Worm (Caenorhabditis elegans) whole organism, young adult: Measurements from ENCODE around the gene Y53G8AR.1.
A peak's percentile ranks its signal among the peaks of the same experiment; 100 is the strongest.

Source experiments
- B0336.3 ChIP-seq: fragments of 200-800 bp; sonication (Bioruptor generic); IDR thresholded peaks from 2 replicates; pipeline ENCODE4 v1.3.6; 2022; ENCODE audit warnings: missing genetic modification characterization, missing compliant biosample characterization
- C17E4.6 ChIP-seq: fragments of 200-800 bp; sonication (Bioruptor generic); IDR thresholded peaks from 2 replicates; pipeline ENCODE4 v1.3.6; 2022; ENCODE audit warnings: missing genetic modification reagents, missing genetic modification characterization, missing compliant biosample characterization
- T07F8.4 ChIP-seq: sonication (generic microtip); optimal IDR thresholded peaks from 2 replicates; lab custom pipeline; 2016; ENCODE audit warnings: mild to moderate bottlenecking, missing genetic modification characterization, moderate library complexity, missing compliant biosample characterization
- T26A5.8 ChIP-seq: sonication (generic microtip); optimal IDR thresholded peaks from 2 replicates; lab custom pipeline; 2016; ENCODE audit warnings: missing genetic modification characterization, missing compliant biosample characterization
- attf-6 ChIP-seq: fragments of 200-800 bp; sonication (Bioruptor generic); IDR thresholded peaks from 2 replicates; pipeline ENCODE4 v1.3.6; 2022; ENCODE audit warnings: missing genetic modification reagents, missing genetic modification characterization, missing compliant biosample characterization
- bed-1 ChIP-seq: fragments of 200-800 bp; sonication (Bioruptor generic); IDR thresholded peaks from 2 replicates; pipeline ENCODE4 v1.3.6; 2022; ENCODE audit warnings: missing genetic modification reagents, missing genetic modification characterization, missing compliant biosample characterization
- ceh-79 ChIP-seq: sonication (generic microtip); optimal IDR thresholded peaks from 2 replicates; lab custom pipeline; 2017; ENCODE audit warnings: mild to moderate bottlenecking, missing genetic modification characterization, missing compliant biosample characterization
- efl-1 ChIP-seq: fragments of 150-350 bp; optimal IDR thresholded peaks from 2 replicates; lab custom pipeline; 2014; ENCODE audit warnings: missing biosample characterization, missing genetic modification reagents, missing genetic modification characterization
- ets-4 ChIP-seq: fragments of 200-800 bp; sonication (Bioruptor generic); optimal IDR thresholded peaks from 2 replicates; lab custom pipeline; 2018; ENCODE audit warnings: mild to moderate bottlenecking, missing genetic modification characterization, missing compliant biosample characterization
- him-1 ChIP-seq: sonication (generic microtip); optimal IDR thresholded peaks from 2 replicates; lab custom pipeline; 2016; ENCODE audit warnings: missing genotype, missing genetic modification reagents, missing genetic modification characterization, missing compliant biosample characterization
- let-526 ChIP-seq: fragments of 200-800 bp; sonication (Bioruptor generic); IDR thresholded peaks from 2 replicates; pipeline ENCODE4 v1.3.6; 2022; ENCODE audit warnings: missing genetic modification reagents, missing genetic modification characterization, missing compliant biosample characterization
- lsl-1 ChIP-seq: fragments of 200-800 bp; sonication (Bioruptor generic); optimal IDR thresholded peaks from 2 replicates; lab custom pipeline; 2018; ENCODE audit warnings: mild to moderate bottlenecking, missing genetic modification characterization, moderate library complexity, missing compliant biosample characterization
- madf-8 ChIP-seq: fragments of 200-800 bp; sonication (Bioruptor generic); conservative IDR thresholded peaks from 2 replicates; pipeline ENCODE4 v1.3.6; 2022; ENCODE audit warnings: missing genetic modification reagents, missing genetic modification characterization, missing compliant biosample characterization
- mcd-1 ChIP-seq: fragments of 200-800 bp; sonication (Bioruptor generic); IDR thresholded peaks from 2 replicates; pipeline ENCODE4 v1.3.6; 2022; ENCODE audit warnings: missing genetic modification reagents, missing genetic modification characterization, missing compliant biosample characterization
- ztf-25 ChIP-seq: fragments of 200-800 bp; sonication (Bioruptor generic); IDR thresholded peaks from 2 replicates; pipeline ENCODE4 v1.3.6; 2022; ENCODE audit warnings: missing genetic modification reagents, missing genetic modification characterization, missing compliant biosample characterization

The Y53G8AR.1 gene

DNA sequence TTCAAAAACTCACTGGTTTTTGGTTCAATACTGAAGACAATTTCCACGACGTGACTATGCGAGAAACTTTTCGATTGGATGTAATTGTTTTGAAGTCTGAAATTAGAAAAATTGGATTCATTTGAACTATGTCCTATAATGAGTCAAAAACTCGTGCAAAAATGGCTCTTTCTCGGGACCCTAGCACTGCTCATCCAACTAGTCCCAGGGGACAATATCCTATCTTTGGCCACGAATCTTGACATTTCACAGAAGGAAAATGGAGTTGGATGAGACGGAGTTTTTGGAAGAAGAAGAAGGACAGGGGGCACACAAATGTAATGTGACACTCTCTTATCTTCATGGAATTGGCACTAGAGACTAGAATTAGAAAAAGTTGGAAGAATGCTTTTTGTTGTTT lies 49.0 kb downstream of the Y53G8AR.1 start:
- 0 out of 2 replicates have a peak, but pooled peaks have one; percentile 44 for TF ChIP-seq bed-1 (GFP tag; lab: Robert Waterston, UW)
- TF ChIP-seq mcd-1 (GFP tag; lab: Robert Waterston, UW): no peak

- TF ChIP-seq him-1 (tag; lab: Kevin White, UChicago): no peak
- TF ChIP-seq T07F8.4: no peak
- TF ChIP-seq attf-6 (GFP tag; lab: Robert Waterston, UW): no peak
- no peak for TF ChIP-seq C17E4.6 (GFP tag; lab: Robert Waterston, UW)
- TF ChIP-seq lsl-1 (GFP tag; lab: Kevin White, UChicago): no peak
- no peak for TF ChIP-seq ets-4
- TF ChIP-seq ceh-79: no peak
- no peak for TF ChIP-seq efl-1 (GFP tag; lab: Kevin White, UChicago)
- TF ChIP-seq T26A5.8 (tag; lab: Kevin White, UChicago): no peak
- no peak for TF ChIP-seq let-526 (GFP tag; lab: Robert Waterston, UW)
- no peak for TF ChIP-seq ztf-25 (GFP tag; lab: Robert Waterston, UW)
- no peak for TF ChIP-seq madf-8
- no peak for TF ChIP-seq B0336.3 (GFP tag; lab: Robert Waterston, UW)
These were observed 49.6 kb downstream of the Y53G8AR.1 start for ce11 chrIII:3382465-3382864.
